Fruit fly (Drosophila melanogaster): Measurements from ENCODE around the gene MED17.

Gene MED17

DNA sequence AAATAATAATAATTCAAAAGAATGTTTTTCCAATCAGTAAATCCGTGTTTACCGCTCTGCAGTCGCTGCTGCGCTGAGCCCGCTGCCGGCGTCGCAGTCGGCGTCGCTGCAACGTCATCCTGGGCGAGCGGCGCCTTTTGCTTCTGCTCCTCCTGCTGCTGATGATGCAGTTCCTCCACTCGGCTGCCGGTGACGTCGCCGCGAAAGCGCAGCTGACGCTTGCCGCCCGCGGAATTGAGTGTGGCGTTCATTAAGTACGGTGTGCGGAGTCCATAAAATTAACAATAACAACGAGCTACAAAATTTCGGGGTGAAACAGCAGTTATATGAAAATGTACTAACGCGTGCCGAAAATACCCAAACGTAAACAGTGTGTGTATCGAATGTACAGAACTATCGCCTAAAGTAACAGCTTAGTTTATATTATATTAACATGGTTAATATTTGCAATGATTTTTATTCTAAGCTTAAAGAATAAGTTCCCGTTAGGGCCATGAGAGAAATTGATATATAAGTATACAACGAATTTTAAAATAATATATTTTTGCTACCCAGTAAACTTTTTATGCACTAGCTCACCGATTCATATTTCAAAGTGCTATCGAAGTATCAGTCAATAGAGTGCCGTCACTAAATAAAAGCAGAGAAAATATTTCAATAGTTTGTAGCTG lies 24.7 kb upstream of the MED17 start, which contains the start of the genes CG7218 and Cbp20:
TSS of gene CG7218 (minus strand) at position 346 of the 671 bp plus-strand sequence.
TSS of gene Cbp20 (plus strand) at position 610 of the 671 bp plus-strand sequence.
- TF ChIP-seq NK7.1 (GFP tag; optimal IDR thresholded peaks at IDR 0.05) (no peak), da (GFP tag; optimal IDR thresholded peaks at IDR 0.05) (peak; percentile 2), sc (optimal IDR thresholded peaks at IDR 0.05) (no peak), sc (GFP tag; optimal IDR thresholded peaks at IDR 0.05) (peak; percentile 37), BtbVII (GFP tag; optimal IDR thresholded peaks at IDR 0.05) (no peak), CG2120 (GFP tag; optimal IDR thresholded peaks at IDR 0.05) (peak; percentile 90), CG8089 (GFP tag; optimal IDR thresholded peaks at IDR 0.05) (peak; percentile 10), CG31224 (GFP tag; IDR thresholded peaks at IDR 0.05) (peak; percentile 65), CG9797 (GFP tag; optimal IDR thresholded peaks at IDR 0.05) (peak; percentile 73), toy (GFP tag; IDR thresholded peaks at IDR 0.05) (no peak), NfI (GFP tag; optimal IDR thresholded peaks at IDR 0.05) (peak; percentile 74), Usf (GFP tag; optimal IDR thresholded peaks at IDR 0.05) (peak; percentile 18), Sox100B (GFP tag; optimal IDR thresholded peaks at IDR 0.05) (peak; percentile 35), CG33213 (GFP tag; optimal IDR thresholded peaks at IDR 0.05) (no peak), sisA (GFP tag; IDR thresholded peaks at IDR 0.05) (peak; percentile 68), CG4854 (GFP tag; optimal IDR thresholded peaks at IDR 0.05) (peak; percentile 26), cato (GFP tag; optimal IDR thresholded peaks at IDR 0.05; ENCODE audit: borderline replicate concordance) (peak; percentile 35), CoRest (tag; optimal IDR thresholded peaks at IDR 0.05) (peak; percentile 84), CG8765 (GFP tag; IDR thresholded peaks at IDR 0.05) (peak; percentile 60), BEAF-32 (GFP tag; optimal IDR thresholded peaks at IDR 0.05) (peak; percentile 94), NC2α (GFP tag; optimal IDR thresholded peaks at IDR 0.05) (no peak), Atf3 (GFP tag; optimal IDR thresholded peaks at IDR 0.05) (peak; percentile 51), CG10267 (tag; optimal IDR thresholded peaks at IDR 0.05) (peak; percentile 79), oc (tag; optimal IDR thresholded peaks at IDR 0.05) (no peak), en (GFP tag; optimal IDR thresholded peaks at IDR 0.05) (no peak), Atf6 (GFP tag; IDR thresholded peaks at IDR 0.05) (peak; percentile 59), Vsx1 (GFP tag; optimal IDR thresholded peaks at IDR 0.05) (no peak), CG7271 (tag; optimal IDR thresholded peaks at IDR 0.05) (peak; percentile 28), maf-S (GFP tag; optimal IDR thresholded peaks at IDR 0.05) (peak; percentile 23), CG1603 (tag; optimal IDR thresholded peaks at IDR 0.05) (peak; percentile 43), dan (GFP tag; IDR thresholded peaks at IDR 0.05) (no peak), CG1832 (GFP tag; optimal IDR thresholded peaks at IDR 0.05) (no peak), CG34422 (GFP tag; IDR thresholded peaks at IDR 0.05) (peak; percentile 23; the same call in 2 of the 3 replicates), CG6813 (GFP tag; optimal IDR thresholded peaks at IDR 0.05) (peak; percentile 16), Dp (GFP tag; optimal IDR thresholded peaks at IDR 0.05) (peak; percentile 24), fd96Cb (tag; optimal IDR thresholded peaks at IDR 0.05) (peak; percentile 19), CG15269 (tag; optimal IDR thresholded peaks at IDR 0.05) (peak; percentile 71), CG17385 (GFP tag; optimal IDR thresholded peaks at IDR 0.05) (peak; percentile 60), CG9876 (GFP tag; optimal IDR thresholded peaks at IDR 0.05) (no peak), crp (GFP tag; optimal IDR thresholded peaks at IDR 0.05) (peak in 1 of 2 experiments; percentile 73), CG7963 (GFP tag; IDR thresholded peaks at IDR 0.05; ENCODE audit: partially characterized antibody) (peak; percentile 65; the same call in 2 of the 3 replicates), prd (optimal IDR thresholded peaks at IDR 0.05) (no peak), prd (GFP tag; IDR thresholded peaks at IDR 0.05) (peak; percentile 75), pzg (GFP tag; optimal IDR thresholded peaks at IDR 0.05) (peak; percentile 69), CG13296 (GFP tag; optimal IDR thresholded peaks at IDR 0.05) (peak; percentile 61), CG17802 (tag; optimal IDR thresholded peaks at IDR 0.05) (no peak), Elba2 (GFP tag; optimal IDR thresholded peaks at IDR 0.05) (peak; percentile 25), lbe (GFP tag; optimal IDR thresholded peaks at IDR 0.05) (peak; percentile 38), gt (GFP tag; IDR thresholded peaks at IDR 0.05) (no peak), CG9609 (GFP tag; optimal IDR thresholded peaks at IDR 0.05) (peak; percentile 50)
